Worm (Caenorhabditis elegans) whole organism, late embryonic: Measurements from ENCODE around the gene nlp-6.

Experiments
- Y22D7AL.16 ChIP-seq: sonication (generic microtip); optimal IDR thresholded peaks from 2 replicates; lab custom pipeline; 2016; ENCODE audit warnings: missing genetic modification characterization, missing compliant biosample characterization
- ceh-14 ChIP-seq: sonication (generic microtip); optimal IDR thresholded peaks from 2 replicates; lab custom pipeline; 2016; ENCODE audit warnings: missing genotype, missing genetic modification characterization, missing compliant biosample characterization
- ceh-45 ChIP-seq: fragments of 200-800 bp; sonication (Bioruptor generic); IDR thresholded peaks from 2 replicates; pipeline ENCODE4 v1.3.6; 2022; ENCODE audit warnings: missing genetic modification reagents, missing genetic modification characterization, missing compliant biosample characterization
- elt-2 ChIP-seq: sonication (generic microtip); optimal IDR thresholded peaks from 2 replicates; lab custom pipeline; 2016; ENCODE audit warnings: missing genetic modification reagents, missing genetic modification characterization, missing compliant biosample characterization
- gmeb-2 ChIP-seq: sonication (generic microtip); optimal IDR thresholded peaks from 2 replicates; lab custom pipeline; 2016; ENCODE audit warnings: missing genetic modification characterization, inconsistent platforms, missing compliant biosample characterization
- lim-6 ChIP-seq: sonication (generic microtip); optimal IDR thresholded peaks from 2 replicates; lab custom pipeline; 2016; ENCODE audit warnings: missing genetic modification characterization, missing compliant biosample characterization
- pqm-1 ChIP-seq: sonication (generic microtip); optimal IDR thresholded peaks from 2 replicates; lab custom pipeline; 2016; ENCODE audit warnings: missing genetic modification characterization, missing compliant biosample characterization
- rnt-1 ChIP-seq: sonication (generic microtip); optimal IDR thresholded peaks from 2 replicates; lab custom pipeline; 2016; ENCODE audit warnings: missing genetic modification characterization, missing compliant biosample characterization
- tbx-2 ChIP-seq: sonication (generic microtip); optimal IDR thresholded peaks from 2 replicates; lab custom pipeline; 2016; ENCODE audit warnings: missing genetic modification characterization, missing compliant biosample characterization

DNA sequence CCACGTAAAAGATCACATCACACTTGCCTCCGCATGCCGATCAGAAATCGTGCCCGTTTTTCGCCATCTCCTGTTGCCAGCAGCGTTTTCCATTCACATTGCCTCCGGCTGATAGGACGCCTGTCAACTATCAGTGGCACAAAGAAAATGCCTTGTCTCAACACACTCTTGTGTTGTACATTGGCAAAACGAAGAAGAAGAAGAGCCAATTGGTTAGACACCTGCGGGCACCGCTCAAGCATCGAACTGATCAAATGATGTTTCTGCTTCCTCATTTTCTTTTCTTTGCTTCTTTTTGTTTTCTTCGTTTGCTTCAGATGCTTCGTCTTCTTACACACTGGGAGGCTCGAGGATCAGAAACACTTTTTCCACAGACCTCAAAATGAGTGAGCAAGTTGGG, 5.0 kb downstream of the nlp-6 start:
- no peak for TF ChIP-seq Y22D7AL.16 (tag; lab: Kevin White, UChicago)
- TF ChIP-seq lim-6 (tag; lab: Kevin White, UChicago), result no peak
- no peak for TF ChIP-seq pqm-1 (tag; lab: Kevin White, UChicago)
- TF ChIP-seq gmeb-2, result no peak
- no peak for TF ChIP-seq tbx-2 (tag; lab: Kevin White, UChicago)
- no peak for TF ChIP-seq rnt-1 (tag; lab: Kevin White, UChicago)
- TF ChIP-seq ceh-14 (tag; lab: Kevin White, UChicago), result no peak
- no peak for TF ChIP-seq elt-2 (tag; lab: Kevin White, UChicago)
- TF ChIP-seq ceh-45 (GFP tag; lab: Robert Waterston, UW), result no peak
